Fruit fly (Drosophila melanogaster) whole organism, pupa: ENCODE data around the gene CG5776.

Experiments
- CG10348 ChIP-seq: fragments of 200-800 bp; sonication (Bioruptor generic); IDR thresholded peaks from 2 replicates; pipeline ENCODE4 v1.3.6; 2022; ENCODE audit warnings: missing biosample characterization, missing genetic modification characterization
- CG12605 ChIP-seq: fragments of 200-800 bp; sonication (Bioruptor generic); IDR thresholded peaks from 2 replicates; pipeline ENCODE4 v1.3.6; 2022; ENCODE audit warnings: missing biosample characterization, missing genetic modification characterization
- CG13204 ChIP-seq: fragments of 200-800 bp; sonication (Bioruptor generic); optimal IDR thresholded peaks from 2 replicates; lab custom pipeline; 2018; ENCODE audit warnings: missing biosample characterization, mild to moderate bottlenecking, missing genetic modification characterization, moderate library complexity
- CG14655 ChIP-seq: fragments of 200-800 bp; sonication (Bioruptor generic); optimal IDR thresholded peaks from 3 replicates; lab custom pipeline; 2017; ENCODE audit warnings: mild to moderate bottlenecking, missing biosample characterization, missing genetic modification reagents, missing genetic modification characterization
- CG15710 ChIP-seq: fragments of 200-800 bp; sonication (Bioruptor generic); optimal IDR thresholded peaks from 2 replicates; lab custom pipeline; 2018; ENCODE audit warnings: missing biosample characterization, mild to moderate bottlenecking, missing genetic modification characterization, moderate library complexity
- CG17806 ChIP-seq: fragments of 200-800 bp; sonication (Bioruptor generic); optimal IDR thresholded peaks from 2 replicates; lab custom pipeline; 2018; ENCODE audit warnings: missing biosample characterization, mild to moderate bottlenecking, missing genetic modification characterization, moderate library complexity
- CG32121 ChIP-seq: fragments of 200-800 bp; sonication (Bioruptor generic); IDR thresholded peaks from 2 replicates; pipeline ENCODE4 v1.3.6; 2022; ENCODE audit warnings: missing biosample characterization, missing genetic modification characterization
- CG34367 ChIP-seq: fragments of 200-800 bp; sonication (Bioruptor generic); optimal IDR thresholded peaks from 2 replicates; lab custom pipeline; 2018; ENCODE audit warnings: missing biosample characterization, mild to moderate bottlenecking, missing genetic modification characterization
- CG4496 ChIP-seq: fragments of 200-800 bp; sonication (Bioruptor generic); IDR thresholded peaks from 3 replicates; pipeline ENCODE4 v1.3.6; 2022; ENCODE audit warnings: missing biosample characterization, missing genetic modification characterization
- CG8159 ChIP-seq: fragments of 200-800 bp; sonication (Bioruptor generic); optimal IDR thresholded peaks from 3 replicates; lab custom pipeline; 2018; ENCODE audit warnings: missing biosample characterization, mild to moderate bottlenecking, missing genetic modification characterization, moderate library complexity
- CG8301 ChIP-seq: fragments of 200-800 bp; sonication (Bioruptor generic); optimal IDR thresholded peaks from 2 replicates; lab custom pipeline; 2018; ENCODE audit warnings: missing biosample characterization, mild to moderate bottlenecking, missing genetic modification characterization
- CG9948 ChIP-seq: fragments of 200-800 bp; sonication (Bioruptor generic); optimal IDR thresholded peaks from 2 replicates; lab custom pipeline; 2018; ENCODE audit warnings: missing biosample characterization, mild to moderate bottlenecking, missing genetic modification characterization, moderate library complexity
- D1 ChIP-seq: fragments of 200-800 bp; sonication (Bioruptor generic); optimal IDR thresholded peaks from 2 replicates; lab custom pipeline; 2018; ENCODE audit warnings: missing biosample characterization, mild to moderate bottlenecking, missing genetic modification characterization, moderate library complexity
- EcR ChIP-seq: fragments of 200-800 bp; sonication (Bioruptor generic); optimal IDR thresholded peaks from 3 replicates; lab custom pipeline; 2019; ENCODE audit warnings: missing biosample characterization, missing genetic modification characterization, mild to moderate bottlenecking, moderate library complexity, missing genetic modification reagents
- Ets98B ChIP-seq: fragments of 200-800 bp; sonication (Bioruptor generic); IDR thresholded peaks from 2 replicates; pipeline ENCODE4 v1.3.6; 2022; ENCODE audit warnings: missing biosample characterization, missing genetic modification characterization
- Pif1A ChIP-seq: fragments of 200-800 bp; sonication (Bioruptor generic); optimal IDR thresholded peaks from 3 replicates; lab custom pipeline; 2016; ENCODE audit warnings: missing biosample characterization, missing genetic modification characterization
- Pif1B ChIP-seq: fragments of 200-800 bp; sonication (Bioruptor generic); optimal IDR thresholded peaks from 3 replicates; lab custom pipeline; 2016; ENCODE audit warnings: missing biosample characterization, missing genetic modification characterization
- Snoo ChIP-seq: fragments of 200-800 bp; sonication (Bioruptor generic); optimal IDR thresholded peaks from 3 replicates; lab custom pipeline; 2017; ENCODE audit warnings: missing biosample characterization, mild to moderate bottlenecking, missing genetic modification characterization, inconsistent platforms
- fd96Ca ChIP-seq: fragments of 200-800 bp; sonication (Bioruptor generic); IDR thresholded peaks from 3 replicates; pipeline ENCODE4 v1.3.6; 2022; ENCODE audit warnings: missing biosample characterization, missing genetic modification characterization
- gl ChIP-seq: fragments of 200-800 bp; sonication (Bioruptor generic); optimal IDR thresholded peaks from 2 replicates; lab custom pipeline; 2018; ENCODE audit warnings: missing biosample characterization, mild to moderate bottlenecking, missing genetic modification characterization
- rn ChIP-seq: fragments of 200-800 bp; sonication (Bioruptor generic); IDR thresholded peaks from 2 replicates; pipeline ENCODE4 v1.3.6; 2022; ENCODE audit warnings: missing biosample characterization, missing genetic modification characterization

CG5776 gene

DNA sequence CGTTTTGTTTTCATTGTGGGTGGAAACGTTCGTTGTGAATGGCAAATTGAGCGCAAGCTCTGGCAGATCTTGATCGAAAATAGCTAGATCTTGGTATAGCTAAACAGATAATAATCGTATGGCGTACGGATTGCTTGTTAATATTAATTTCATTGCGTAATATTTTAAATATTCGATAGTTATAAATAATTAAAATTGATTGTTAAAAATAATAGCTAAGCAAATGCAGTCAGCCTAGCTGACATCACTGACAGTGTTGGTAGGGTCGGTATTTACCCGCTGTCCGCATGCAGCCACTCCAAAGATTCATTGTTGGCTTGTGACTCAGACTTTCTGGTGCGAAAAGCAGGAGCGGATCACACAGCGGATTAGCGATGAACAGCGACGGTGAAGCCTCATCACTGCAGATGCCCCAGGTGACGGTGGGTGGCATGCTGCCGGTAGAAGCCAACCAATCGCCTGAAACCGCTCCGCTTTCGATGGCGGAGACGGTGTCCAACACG, at the start of gene CG5776, which contains the start of gene spict:
Gene CG5776 (minus strand): TSS at position 34 of the 503 bp plus-strand sequence.
Gene spict (plus strand): TSS at position 308 of the 503 bp plus-strand sequence.
- TF ChIP-seq CG9948 = peak; percentile 47
- TF ChIP-seq CG4496 (GFP tag; lab: Robert Waterston, UW) = peak; percentile 68; the same call in 2 of the 3 replicates
- no peak for TF ChIP-seq Pif1A (GFP tag; lab: Kevin White, UChicago)
- peak; percentile 37; the same call in 1 of the 2 replicates for TF ChIP-seq rn
- no peak for TF ChIP-seq EcR
- peak; percentile 82 for TF ChIP-seq fd96Ca
- TF ChIP-seq CG10348 = no peak
- TF ChIP-seq CG13204 (GFP tag; lab: Kevin White, UChicago) = no peak
- TF ChIP-seq gl (tag; lab: Kevin White, UChicago) = peak; percentile 46
- TF ChIP-seq Ets98B = peak; percentile 74
- TF ChIP-seq CG8159 (tag; lab: Kevin White, UChicago) = peak; percentile 69
- no peak for TF ChIP-seq CG14655 (GFP tag; lab: Kevin White, UChicago)
- no peak for TF ChIP-seq D1 (tag; lab: Kevin White, UChicago)
- peak; percentile 75 for TF ChIP-seq CG15710 (tag; lab: Kevin White, UChicago)
- TF ChIP-seq Pif1B = no peak
- TF ChIP-seq CG34367 (tag; lab: Kevin White, UChicago) = peak; percentile 66
- peak; percentile 25; the same call in 1 of the 2 replicates for TF ChIP-seq CG12605
- peak; percentile 54 for TF ChIP-seq CG8301
- peak; percentile 53 for TF ChIP-seq CG17806 (tag; lab: Kevin White, UChicago)
- peak; percentile 71 for TF ChIP-seq CG32121
- TF ChIP-seq Snoo (tag; lab: Kevin White, UChicago) = peak; percentile 46

DNA sequence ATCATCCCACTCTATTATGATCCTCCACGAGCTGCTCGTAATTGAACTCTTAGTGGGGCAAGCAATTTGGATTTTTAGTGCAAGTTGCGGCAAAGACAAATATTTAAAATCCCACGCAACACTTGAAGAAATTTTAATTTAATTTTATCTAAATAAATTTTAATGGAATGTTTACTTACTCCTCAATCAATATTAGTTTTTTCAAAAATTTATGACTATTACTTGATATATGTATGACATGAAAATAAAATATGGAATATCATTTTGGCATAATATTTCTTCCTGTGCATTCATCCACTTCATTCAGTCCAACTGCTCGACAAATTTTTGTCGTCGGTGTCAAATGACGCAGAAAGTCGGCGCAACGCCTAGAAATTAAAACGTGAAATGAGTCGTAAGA, 45.8 kb upstream of the CG5776 start:
- TF ChIP-seq CG13204 (GFP tag; lab: Kevin White, UChicago) (no peak), D1 (tag; lab: Kevin White, UChicago) (no peak), CG34367 (tag; lab: Kevin White, UChicago) (no peak), Ets98B (no peak), Pif1A (GFP tag; lab: Kevin White, UChicago) (no peak), Pif1B (no peak), fd96Ca (no peak), CG8159 (tag; lab: Kevin White, UChicago) (no peak), CG32121 (no peak), rn (no peak), CG8301 (no peak), CG12605 (no peak), CG15710 (tag; lab: Kevin White, UChicago) (no peak), gl (tag; lab: Kevin White, UChicago) (no peak), EcR (no peak), CG4496 (GFP tag; lab: Robert Waterston, UW) (no peak), CG9948 (no peak), Snoo (tag; lab: Kevin White, UChicago) (no peak), CG10348 (no peak), CG17806 (tag; lab: Kevin White, UChicago) (no peak)

DNA sequence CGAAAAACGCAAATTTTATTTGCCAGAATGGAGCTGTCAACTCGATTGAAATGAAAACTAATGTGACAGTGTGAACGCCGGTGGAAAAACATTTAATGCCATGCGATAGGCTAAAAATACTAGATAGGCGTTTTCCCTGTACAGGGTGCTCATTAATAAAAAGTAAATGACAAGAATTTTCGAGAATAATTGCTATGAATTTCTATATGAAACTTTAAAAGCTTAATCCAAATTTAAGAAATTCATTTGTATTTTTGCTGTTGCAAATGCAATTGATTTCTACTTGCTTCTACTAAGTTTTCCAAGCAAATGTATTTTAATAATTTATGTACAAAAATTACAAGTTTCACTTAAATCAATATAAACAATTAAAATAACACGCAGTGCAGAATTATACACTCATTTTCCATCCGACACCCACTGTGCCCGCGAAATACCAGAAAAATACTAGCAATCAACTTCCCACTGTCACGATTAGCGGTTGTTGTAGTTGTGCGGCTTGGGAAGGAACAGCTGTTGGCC, 17.6 kb upstream of the CG5776 start, which contains the start of gene Pih1D1:
Gene Pih1D1 (minus strand): TSS at position 50 of the 522 bp plus-strand sequence.
- TF ChIP-seq CG8301 = peak; percentile 96
- peak; percentile 67 for TF ChIP-seq gl (tag; lab: Kevin White, UChicago)
- peak; percentile 40 for TF ChIP-seq CG13204 (GFP tag; lab: Kevin White, UChicago)
- peak; percentile 94 for TF ChIP-seq rn
- TF ChIP-seq Ets98B = peak; percentile 91
- TF ChIP-seq CG34367 (tag; lab: Kevin White, UChicago) = peak; percentile 89
- peak; percentile 97 for TF ChIP-seq CG4496 (GFP tag; lab: Robert Waterston, UW)
- peak; percentile 96 for TF ChIP-seq CG9948
- TF ChIP-seq EcR = no peak
- peak; percentile 95 for TF ChIP-seq CG15710 (tag; lab: Kevin White, UChicago)
- TF ChIP-seq CG10348 = peak; percentile 88
- no peak for TF ChIP-seq Pif1A (GFP tag; lab: Kevin White, UChicago)
- TF ChIP-seq Pif1B = peak; percentile 83
- peak; percentile 98 for TF ChIP-seq CG14655 (GFP tag; lab: Kevin White, UChicago)
- TF ChIP-seq CG32121 = peak; percentile 96
- peak; percentile 92 for TF ChIP-seq Snoo (tag; lab: Kevin White, UChicago)
- TF ChIP-seq CG17806 (tag; lab: Kevin White, UChicago) = peak; percentile 95
- TF ChIP-seq CG12605 = peak; percentile 87
- peak; percentile 89 for TF ChIP-seq fd96Ca
- TF ChIP-seq CG8159 (tag; lab: Kevin White, UChicago) = peak; percentile 96
- no peak for TF ChIP-seq D1 (tag; lab: Kevin White, UChicago)

DNA sequence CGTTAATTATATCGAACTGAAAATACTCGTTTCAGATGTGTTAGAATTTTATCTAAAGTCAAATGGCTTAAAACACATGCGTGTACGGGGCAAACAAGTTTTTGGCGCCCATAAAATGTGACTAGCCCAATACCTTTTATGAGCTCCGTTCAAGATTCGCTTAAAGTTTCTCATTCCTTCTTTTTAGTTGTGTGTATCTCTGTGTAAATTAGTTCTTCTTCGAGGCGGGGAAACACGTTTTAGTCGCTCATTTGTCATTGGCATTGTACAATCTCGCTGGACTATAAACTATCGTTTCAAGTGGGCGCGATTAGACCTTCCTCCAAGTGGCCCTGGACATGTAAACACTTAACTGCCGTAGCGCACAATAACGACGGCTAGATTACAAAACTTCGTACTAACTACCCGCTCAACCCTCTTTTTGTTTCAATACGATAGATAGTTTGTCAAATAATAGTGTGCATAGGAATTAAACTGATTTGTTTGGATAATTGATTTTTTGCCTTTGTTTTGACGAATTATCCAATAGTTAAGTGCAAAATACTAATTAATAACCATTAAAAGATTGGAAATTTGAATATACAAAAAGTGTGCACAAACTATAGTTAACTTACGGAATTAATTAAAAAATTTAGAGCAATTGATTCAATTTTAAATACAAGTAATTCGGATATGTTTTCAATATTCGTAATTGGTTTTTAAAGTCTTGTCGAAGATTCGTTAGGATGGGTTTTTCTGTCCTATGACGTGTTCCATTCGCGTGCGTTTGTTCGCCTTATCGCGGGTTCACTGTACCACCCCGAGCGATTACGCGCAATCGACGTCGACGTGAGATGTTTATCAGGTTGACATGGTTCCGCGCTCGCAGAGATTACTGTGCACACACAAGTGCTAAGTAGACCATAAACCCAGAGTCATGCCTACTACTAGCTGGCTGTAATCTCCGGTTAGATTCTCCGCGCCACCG, 16.5 kb upstream of the CG5776 start:
- TF ChIP-seq EcR (peak; percentile 37), CG10348 (no peak), CG4496 (GFP tag; lab: Robert Waterston, UW) (peak; percentile 76), Ets98B (peak; percentile 55), CG17806 (tag; lab: Kevin White, UChicago) (peak; percentile 45), CG32121 (peak; percentile 68; the same call in 1 of the 2 replicates), CG34367 (tag; lab: Kevin White, UChicago) (no peak), CG12605 (peak; percentile 33; the same call in 1 of the 2 replicates), Pif1B (peak; percentile 9), gl (tag; lab: Kevin White, UChicago) (no peak), CG15710 (tag; lab: Kevin White, UChicago) (peak; percentile 26), CG8301 (peak; percentile 65), D1 (tag; lab: Kevin White, UChicago) (no peak), CG9948 (peak; percentile 12), CG13204 (GFP tag; lab: Kevin White, UChicago) (no peak), Snoo (tag; lab: Kevin White, UChicago) (peak; percentile 19), Pif1A (GFP tag; lab: Kevin White, UChicago) (peak; percentile 42), CG14655 (GFP tag; lab: Kevin White, UChicago) (no peak), fd96Ca (peak; percentile 79), rn (peak; percentile 18; the same call in 1 of the 2 replicates), CG8159 (tag; lab: Kevin White, UChicago) (peak; percentile 51)
